Fruit fly (Drosophila melanogaster) whole organism, embryonic: Measurements from ENCODE around the gene CG16789.
A peak's percentile ranks its signal among the peaks of the same experiment; 100 is the strongest.

ENCODE experiments used
- Antp ChIP-seq: fragments of 200-800 bp; sonication (Bioruptor generic); optimal IDR thresholded peaks from 3 replicates; lab custom pipeline; 2016; ENCODE audit warnings: missing biosample characterization, missing genetic modification characterization
- B-H1 ChIP-seq: fragments of 200-800 bp; sonication (Bioruptor generic); IDR thresholded peaks from 3 replicates; pipeline ENCODE4 v1.3.6; 2022; ENCODE audit warnings: missing biosample characterization, missing genetic modification characterization
- Blimp-1 ChIP-seq: fragments of 200-800 bp; sonication (Bioruptor generic); optimal IDR thresholded peaks from 3 replicates; lab custom pipeline; 2018; ENCODE audit warnings: missing biosample characterization, missing genetic modification characterization, mild to moderate bottlenecking, moderate library complexity, missing genetic modification reagents
- CG10366 ChIP-seq: fragments of 200-800 bp; sonication (Bioruptor generic); IDR thresholded peaks from 2 replicates; pipeline ENCODE4 v1.3.6; 2022; ENCODE audit warnings: missing biosample characterization, missing genetic modification characterization
- CG12942 ChIP-seq: fragments of 200-800 bp; sonication (Bioruptor generic); optimal IDR thresholded peaks from 3 replicates; lab custom pipeline; 2016; ENCODE audit warnings: missing biosample characterization, missing genetic modification characterization
- CG14710 ChIP-seq: fragments of 200-800 bp; sonication (Bioruptor generic); optimal IDR thresholded peaks from 3 replicates; lab custom pipeline; 2019; ENCODE audit warnings: missing biosample characterization, mild to moderate bottlenecking, missing genetic modification characterization, moderate library complexity
- CG17361 ChIP-seq: fragments of 200-800 bp; sonication (Bioruptor generic); IDR thresholded peaks from 3 replicates; pipeline ENCODE4 v1.3.6; 2022; ENCODE audit warnings: missing biosample characterization, missing genetic modification characterization
- CG2199 ChIP-seq: fragments of 200-800 bp; sonication (Bioruptor generic); IDR thresholded peaks from 3 replicates; pipeline ENCODE4 v1.3.6; 2022; ENCODE audit warnings: missing biosample characterization, missing genetic modification characterization
- CG30431 ChIP-seq: fragments of 200-800 bp; sonication (Bioruptor generic); optimal IDR thresholded peaks from 2 replicates; lab custom pipeline; 2017; ENCODE audit warnings: missing biosample characterization, missing genetic modification characterization
- CG31388 ChIP-seq: fragments of 200-800 bp; sonication (Bioruptor generic); optimal IDR thresholded peaks from 2 replicates; lab custom pipeline; 2016; ENCODE audit warnings: missing biosample characterization, missing genetic modification characterization
- CG4282 ChIP-seq: fragments of 200-800 bp; sonication (Bioruptor generic); optimal IDR thresholded peaks from 2 replicates; lab custom pipeline; 2016; ENCODE audit warnings: missing biosample characterization, missing genetic modification characterization
- CG4424 ChIP-seq: fragments of 200-800 bp; sonication (Bioruptor generic); optimal IDR thresholded peaks from 3 replicates; lab custom pipeline; 2016; ENCODE audit warnings: missing biosample characterization, missing genetic modification characterization
- CG4730 ChIP-seq: fragments of 200-800 bp; sonication (Bioruptor generic); IDR thresholded peaks from 2 replicates; pipeline ENCODE4 v1.3.6; 2022; ENCODE audit warnings: missing biosample characterization, missing genetic modification characterization
- CG5245 ChIP-seq: fragments of 200-800 bp; sonication (Bioruptor generic); optimal IDR thresholded peaks from 3 replicates; lab custom pipeline; 2016; ENCODE audit warnings: missing biosample characterization, missing genetic modification characterization
- CG6689 ChIP-seq: fragments of 200-800 bp; sonication (Bioruptor generic); IDR thresholded peaks from 2 replicates; pipeline ENCODE4 v1.3.6; 2022; ENCODE audit warnings: missing biosample characterization, missing genetic modification characterization
- CG6854 ChIP-seq: fragments of 200-800 bp; sonication (Bioruptor generic); optimal IDR thresholded peaks from 3 replicates; lab custom pipeline; 2017; ENCODE audit warnings: missing biosample characterization, mild to moderate bottlenecking, missing genetic modification characterization
- CG7357 ChIP-seq: fragments of 200-800 bp; sonication (Bioruptor generic); IDR thresholded peaks from 3 replicates; pipeline ENCODE4 v1.3.6; 2022; ENCODE audit warnings: missing biosample characterization, missing genetic modification characterization
- CG7372 ChIP-seq: fragments of 200-800 bp; sonication (Bioruptor generic); IDR thresholded peaks from 2 replicates; pipeline ENCODE4 v1.3.6; 2022; ENCODE audit warnings: missing biosample characterization, missing genetic modification characterization
- CG8478 ChIP-seq: fragments of >200 bp; optimal IDR thresholded peaks from 2 replicates; lab custom pipeline; 2018
- CG8924 ChIP-seq: fragments of 200-800 bp; optimal IDR thresholded peaks from 3 replicates; lab custom pipeline; 2019; ENCODE audit warnings: missing biosample characterization, mild to moderate bottlenecking, missing genetic modification characterization, moderate library complexity
- CG9609 ChIP-seq: fragments of 200-800 bp; sonication (Bioruptor generic); optimal IDR thresholded peaks from 3 replicates; lab custom pipeline; 2016; ENCODE audit warnings: missing biosample characterization, missing genetic modification characterization
- Eip74EF ChIP-seq, 2 experiments: fragments of 200-800 bp in 1 of 2; fragments of >200 bp in 1 of 2; sonication (Bioruptor generic) in 1 of 2; optimal IDR thresholded peaks; 2 replicates each; lab custom pipeline; 2017 to 2019; ENCODE audit warnings: missing biosample characterization in 2 of 2, missing genetic modification characterization in 2 of 2, mild to moderate bottlenecking in 1 of 2, moderate library complexity in 1 of 2
- Elba2 ChIP-seq: fragments of 200-800 bp; sonication (Bioruptor generic); optimal IDR thresholded peaks from 3 replicates; lab custom pipeline; 2016; ENCODE audit warnings: missing biosample characterization, missing genetic modification characterization
- Ets97D ChIP-seq: fragments of 200-800 bp; sonication (Bioruptor generic); optimal IDR thresholded peaks from 3 replicates; lab custom pipeline; 2016; ENCODE audit warnings: missing biosample characterization, missing genetic modification characterization
- Fer2 ChIP-seq: fragments of 200-800 bp; sonication (Bioruptor generic); optimal IDR thresholded peaks from 2 replicates; lab custom pipeline; 2018; ENCODE audit warnings: missing biosample characterization, mild to moderate bottlenecking, missing genetic modification characterization, moderate library complexity
- HLH54F ChIP-seq: fragments of 200-800 bp; sonication (Bioruptor generic); optimal IDR thresholded peaks from 3 replicates; lab custom pipeline; 2016; ENCODE audit warnings: missing biosample characterization, missing genetic modification characterization
- HmgZ ChIP-seq: fragments of 200-800 bp; sonication (Bioruptor generic); optimal IDR thresholded peaks from 2 replicates; lab custom pipeline; 2018; ENCODE audit warnings: missing biosample characterization, mild to moderate bottlenecking, missing genetic modification characterization
- Hr39 ChIP-seq: fragments of >200 bp; optimal IDR thresholded peaks from 2 replicates; lab custom pipeline; 2017
- Mad ChIP-seq: fragments of 200-800 bp; sonication (Bioruptor generic); optimal IDR thresholded peaks from 2 replicates; lab custom pipeline; 2016; ENCODE audit warnings: missing biosample characterization, missing genetic modification characterization
- Meics ChIP-seq: fragments of 200-800 bp; sonication (Bioruptor generic); optimal IDR thresholded peaks from 2 replicates; lab custom pipeline; 2017; ENCODE audit warnings: missing biosample characterization, mild to moderate bottlenecking, missing genetic modification characterization
- Pdp1 ChIP-seq, 2 experiments: fragments of 200-800 bp; sonication (Bioruptor generic); optimal IDR thresholded peaks; 3 replicates each; lab custom pipeline; 2016; ENCODE audit warnings: missing biosample characterization in 2 of 2, missing genetic modification characterization in 2 of 2, mild to moderate bottlenecking in 1 of 2, moderate library complexity in 1 of 2
- Rx ChIP-seq: fragments of 200-800 bp; sonication (Bioruptor generic); IDR thresholded peaks from 2 replicates; pipeline ENCODE4 v1.3.6; 2022; ENCODE audit warnings: missing biosample characterization, missing genetic modification characterization
- Tbp ChIP-seq: fragments of >200 bp; optimal IDR thresholded peaks from 2 replicates; lab custom pipeline; 2018; ENCODE audit warnings: missing biosample characterization, missing genetic modification characterization
- ara ChIP-seq: fragments of 200-800 bp; sonication (Bioruptor generic); IDR thresholded peaks from 2 replicates; pipeline ENCODE4 v1.3.6; 2022; ENCODE audit warnings: missing biosample characterization, missing genetic modification characterization
- ash1 ChIP-seq: fragments of 200-800 bp; sonication (Bioruptor generic); optimal IDR thresholded peaks from 2 replicates; lab custom pipeline; 2018; ENCODE audit warnings: missing biosample characterization, mild to moderate bottlenecking, missing genetic modification characterization
- bcd ChIP-seq: fragments of 200-800 bp; sonication (Bioruptor generic); optimal IDR thresholded peaks from 2 replicates; lab custom pipeline; 2017; ENCODE audit warnings: missing biosample characterization, mild to moderate bottlenecking, missing genetic modification characterization
- btn ChIP-seq: fragments of 200-800 bp; sonication (Bioruptor generic); optimal IDR thresholded peaks from 2 replicates; lab custom pipeline; 2016; ENCODE audit warnings: missing biosample characterization, missing genetic modification characterization
- chn ChIP-seq: fragments of 200-800 bp; sonication (Bioruptor generic); optimal IDR thresholded peaks from 2 replicates; lab custom pipeline; 2016; ENCODE audit warnings: missing biosample characterization, missing genetic modification characterization
- crp ChIP-seq, 2 experiments: fragments of 200-800 bp; sonication (Bioruptor generic); optimal IDR thresholded peaks; 2 replicates in 1 of 2; 3 replicates in 1 of 2; lab custom pipeline; 2017; ENCODE audit warnings: missing biosample characterization in 2 of 2, missing genetic modification characterization in 2 of 2, mild to moderate bottlenecking in 1 of 2, moderate library complexity in 1 of 2
- exex ChIP-seq: fragments of 200-800 bp; sonication (Bioruptor generic); optimal IDR thresholded peaks from 4 replicates; lab custom pipeline; 2018; ENCODE audit warnings: missing biosample characterization, mild to moderate bottlenecking, missing genetic modification characterization, moderate library complexity
- grn ChIP-seq: fragments of 200-800 bp; sonication (Bioruptor generic); optimal IDR thresholded peaks from 3 replicates; lab custom pipeline; 2017; ENCODE audit warnings: missing biosample characterization, missing genetic modification characterization
- kni ChIP-seq: fragments of 200-800 bp; sonication (Bioruptor generic); optimal IDR thresholded peaks from 3 replicates; lab custom pipeline; 2017; ENCODE audit warnings: mild to moderate bottlenecking, missing biosample characterization, missing genetic modification reagents, missing genetic modification characterization
- lbe ChIP-seq: fragments of 200-800 bp; sonication (Bioruptor generic); optimal IDR thresholded peaks from 2 replicates; lab custom pipeline; 2016; ENCODE audit warnings: missing biosample characterization, mild to moderate bottlenecking, missing genetic modification characterization
- nerfin-2 ChIP-seq: fragments of 200-800 bp; sonication (Bioruptor generic); IDR thresholded peaks from 2 replicates; pipeline ENCODE4 v1.3.6; 2022; ENCODE audit warnings: missing biosample characterization, missing genetic modification characterization; ENCODE audit not compliant: partially characterized antibody
- pzg ChIP-seq: fragments of 200-800 bp; sonication (Bioruptor generic); optimal IDR thresholded peaks from 3 replicates; lab custom pipeline; 2018; ENCODE audit warnings: missing biosample characterization, mild to moderate bottlenecking, missing genetic modification characterization, moderate library complexity
- ro ChIP-seq: fragments of 200-800 bp; sonication (Bioruptor generic); IDR thresholded peaks from 2 replicates; pipeline ENCODE4 v1.3.6; 2022; ENCODE audit warnings: missing biosample characterization, missing genetic modification characterization
- sqz ChIP-seq: fragments of 200-800 bp; sonication (Bioruptor generic); optimal IDR thresholded peaks from 3 replicates; lab custom pipeline; 2018; ENCODE audit warnings: missing biosample characterization, mild to moderate bottlenecking, missing genetic modification characterization
- trh ChIP-seq: fragments of 200-800 bp; sonication (Bioruptor generic); optimal IDR thresholded peaks from 2 replicates; lab custom pipeline; 2016; ENCODE audit warnings: missing biosample characterization, missing genetic modification characterization
- zen ChIP-seq: fragments of 200-800 bp; sonication (Bioruptor generic); optimal IDR thresholded peaks from 3 replicates; lab custom pipeline; 2018; ENCODE audit warnings: missing biosample characterization, mild to moderate bottlenecking, missing genetic modification characterization, moderate library complexity
- zf30C ChIP-seq: fragments of 200-800 bp; sonication (Bioruptor generic); optimal IDR thresholded peaks from 3 replicates; lab custom pipeline; 2018; ENCODE audit warnings: missing biosample characterization, mild to moderate bottlenecking, missing genetic modification characterization

The CG16789 gene

dm6 chr3R:9573812-9574587 is 8.0 kb downstream of the CG16789 start, which contains the start of gene CG9399 (continued):
- peak; percentile 96 for TF ChIP-seq CG2199 (GFP tag; lab: Robert Waterston, UW)
- peak; percentile 93 for TF ChIP-seq sqz (GFP tag; lab: Kevin White, UChicago)
- TF ChIP-seq kni (GFP tag; lab: Kevin White, UChicago) = peak; percentile 79
- TF ChIP-seq pzg (GFP tag; lab: Kevin White, UChicago) = peak; percentile 59
- TF ChIP-seq exex = peak; percentile 74
- peak; percentile 98 for TF ChIP-seq CG6689
- TF ChIP-seq ro (GFP tag; lab: Robert Waterston, UW) = peak; percentile 95
- TF ChIP-seq Blimp-1 (GFP tag; lab: Kevin White, UChicago) = peak; percentile 95
- no peak for TF ChIP-seq CG8478
- TF ChIP-seq crp (GFP tag; optimal IDR thresholded peaks at IDR 0.05; lab: Kevin White, UChicago) = peak; percentile 41 to 83
- peak; percentile 95 for TF ChIP-seq zen (tag; lab: Kevin White, UChicago)
- TF ChIP-seq CG30431 = peak; percentile 98
- peak; percentile 95 for TF ChIP-seq Meics
- TF ChIP-seq Rx (GFP tag; lab: Robert Waterston, UW) = peak; percentile 98
- peak; percentile 97 for TF ChIP-seq CG4730 (GFP tag; lab: Robert Waterston, UW)
- TF ChIP-seq ara (GFP tag; lab: Robert Waterston, UW) = peak; percentile 98
- TF ChIP-seq btn = peak; percentile 65
- TF ChIP-seq CG4424 = peak; percentile 97
- TF ChIP-seq Mad = peak; percentile 98
- TF ChIP-seq CG9609 (GFP tag; lab: Kevin White, UChicago) = peak; percentile 94
- peak; percentile 97 for TF ChIP-seq CG7372 (GFP tag; lab: Robert Waterston, UW)
- TF ChIP-seq trh = peak; percentile 97
- TF ChIP-seq Ets97D (GFP tag; lab: Kevin White, UChicago) = peak; percentile 94
- peak; percentile 95 for TF ChIP-seq lbe (GFP tag; lab: Kevin White, UChicago)
- peak; percentile 65 for TF ChIP-seq grn
- TF ChIP-seq Hr39 (lab: Kevin White, UChicago) = no peak
- TF ChIP-seq CG10366 = peak; percentile 99
- TF ChIP-seq B-H1 (GFP tag; lab: Robert Waterston, UW) = peak; percentile 98
- peak; percentile 92 for TF ChIP-seq CG7357 (GFP tag; lab: Robert Waterston, UW)
- TF ChIP-seq HLH54F (GFP tag; lab: Kevin White, UChicago) = peak; percentile 95
- TF ChIP-seq Antp (GFP tag; lab: Kevin White, UChicago) = peak; percentile 91
- peak; percentile 97 for TF ChIP-seq CG17361 (GFP tag; lab: Robert Waterston, UW)
- TF ChIP-seq CG5245 (GFP tag; lab: Kevin White, UChicago) = peak; percentile 94
- TF ChIP-seq nerfin-2 (GFP tag; lab: Robert Waterston, UW) = no peak
- TF ChIP-seq chn (GFP tag; lab: Kevin White, UChicago) = peak; percentile 97
- peak; percentile 91 for TF ChIP-seq CG31388
- peak; percentile 97 for TF ChIP-seq CG8924
- TF ChIP-seq zf30C (GFP tag; lab: Kevin White, UChicago) = peak; percentile 34
- TF ChIP-seq HmgZ (tag; lab: Kevin White, UChicago) = peak; percentile 97
- peak in 1 of 2 experiments; percentile 99 for TF ChIP-seq Eip74EF (GFP tag; optimal IDR thresholded peaks at IDR 0.05; lab: Kevin White, UChicago)
- TF ChIP-seq CG14710 (tag; lab: Kevin White, UChicago) = peak; percentile 97
- peak; percentile 84 for TF ChIP-seq Elba2 (GFP tag; lab: Kevin White, UChicago)
- TF ChIP-seq CG6854 = peak; percentile 90
- TF ChIP-seq Tbp (GFP tag; lab: Kevin White, UChicago) = peak; percentile 68
- TF ChIP-seq CG12942 (GFP tag; lab: Kevin White, UChicago) = peak; percentile 97
- peak; percentile 85 for TF ChIP-seq Fer2 (tag; lab: Kevin White, UChicago)
- peak; percentile 97 for TF ChIP-seq bcd
- peak; percentile 87 for TF ChIP-seq CG4282 (GFP tag; lab: Kevin White, UChicago)
- peak; percentile 84 for TF ChIP-seq ash1
- peak; percentile 93 to 94 for TF ChIP-seq Pdp1 (GFP tag; optimal IDR thresholded peaks at IDR 0.05; lab: Kevin White, UChicago)
